Worm (Caenorhabditis elegans): ENCODE data around the gene F10E9.5.

The F10E9.5 gene

DNA sequence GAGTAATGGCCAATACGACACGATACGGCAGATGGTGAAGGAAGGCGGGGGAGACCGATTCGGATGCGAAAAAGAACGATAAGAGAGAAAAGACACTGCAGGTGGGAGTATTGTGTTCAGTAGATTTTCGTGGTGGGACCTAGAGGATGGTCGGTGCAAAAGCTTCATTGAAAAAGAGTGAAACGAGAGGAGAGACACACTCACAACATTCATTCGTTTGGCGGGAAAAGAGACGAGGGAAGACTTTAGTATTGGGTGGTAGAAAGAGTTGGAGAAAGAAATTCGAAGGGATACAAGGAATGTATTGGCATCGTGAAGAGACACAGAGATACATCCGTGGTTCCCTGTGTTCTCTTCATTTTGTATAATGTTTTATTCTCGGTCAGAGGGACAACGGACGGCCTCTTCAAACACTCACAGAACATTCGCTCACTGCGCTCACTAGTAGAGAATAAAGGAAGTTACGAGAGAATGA lies 49.1 kb downstream of the F10E9.5 start (continued):
- TF ChIP-seq F49E8.2 (tag; optimal IDR thresholded peaks at IDR 0.05; ENCODE audit: borderline replicate concordance): no peak
- TF ChIP-seq php-3 (GFP tag; IDR thresholded peaks at IDR 0.05): no peak
- no peak for TF ChIP-seq spr-3 (GFP tag; optimal IDR thresholded peaks at IDR 0.05)
- TF ChIP-seq arid-1 (GFP tag; conservative IDR thresholded peaks at IDR 0.05): peak; percentile 27; the same call in 1 of the 2 replicates
- TF ChIP-seq nhr-42 (GFP tag; IDR thresholded peaks at IDR 0.05): no peak
- TF ChIP-seq snpc-4 (tag; optimal IDR thresholded peaks at IDR 0.05): no peak
- no peak for TF ChIP-seq zag-1 (tag; optimal IDR thresholded peaks at IDR 0.05)
- no peak for TF ChIP-seq pha-4 (GFP tag; IDR thresholded peaks at IDR 0.05)
- TF ChIP-seq pha-4 (tag; optimal IDR thresholded peaks at IDR 0.05): peak; percentile 43
- TF ChIP-seq lsy-2 (tag; optimal IDR thresholded peaks at IDR 0.05): peak; percentile 77 to 91
- TF ChIP-seq F37D6.2 (tag; optimal IDR thresholded peaks at IDR 0.05): peak; percentile 50
- no peak for TF ChIP-seq lir-3 (tag; optimal IDR thresholded peaks at IDR 0.05)
- no peak for TF ChIP-seq D1046.2 (GFP tag; IDR thresholded peaks at IDR 0.05)
- no peak for TF ChIP-seq egl-27 (tag; optimal IDR thresholded peaks at IDR 0.05)
- peak; percentile 37 for TF ChIP-seq duxl-1 (tag; optimal IDR thresholded peaks at IDR 0.05; ENCODE audit: poor library complexity)
- 0 out of 2 replicates have a peak, but pooled peaks have one; percentile 17 for TF ChIP-seq tra-1 (GFP tag; IDR thresholded peaks at IDR 0.05)
- TF ChIP-seq lin-13 (GFP tag; optimal IDR thresholded peaks at IDR 0.05): peak; percentile 79
